Fruit fly (Drosophila melanogaster) whole organism, embryonic: ENCODE data around the gene Ank2.

Experiments used
- CG1024 ChIP-seq: fragments of 200-800 bp; sonication (Bioruptor generic); IDR thresholded peaks from 2 replicates; pipeline ENCODE4 v1.3.6; 2022; ENCODE audit warnings: missing biosample characterization, missing genetic modification characterization
- CG11695 ChIP-seq: fragments of 200-800 bp; sonication (Bioruptor generic); IDR thresholded peaks from 3 replicates; pipeline ENCODE4 v1.3.6; 2022; ENCODE audit warnings: missing biosample characterization, missing genetic modification characterization
- CG12104 ChIP-seq: fragments of 200-800 bp; sonication (Bioruptor generic); optimal IDR thresholded peaks from 3 replicates; lab custom pipeline; 2016; ENCODE audit warnings: missing biosample characterization, missing genetic modification characterization
- CG12769 ChIP-seq: fragments of 200-800 bp; sonication (Bioruptor generic); optimal IDR thresholded peaks from 2 replicates; lab custom pipeline; 2019; ENCODE audit warnings: missing biosample characterization, mild to moderate bottlenecking, missing genetic modification characterization, moderate library complexity
- CG13894 ChIP-seq: fragments of 200-800 bp; sonication (Bioruptor generic); optimal IDR thresholded peaks from 3 replicates; lab custom pipeline; 2018; ENCODE audit warnings: missing biosample characterization, mild to moderate bottlenecking, missing genetic modification characterization, moderate library complexity
- CG17612 ChIP-seq: fragments of 200-800 bp; sonication (Bioruptor generic); IDR thresholded peaks from 2 replicates; pipeline ENCODE4 v1.3.6; 2022; ENCODE audit warnings: missing biosample characterization, missing genetic modification characterization
- CG17829 ChIP-seq: fragments of 200-800 bp; optimal IDR thresholded peaks from 2 replicates; lab custom pipeline; 2019; ENCODE audit warnings: missing biosample characterization, mild to moderate bottlenecking, missing genetic modification characterization, moderate library complexity
- CG31388 ChIP-seq: fragments of 200-800 bp; sonication (Bioruptor generic); optimal IDR thresholded peaks from 2 replicates; lab custom pipeline; 2016; ENCODE audit warnings: missing biosample characterization, missing genetic modification characterization
- CG3163 ChIP-seq: fragments of 200-800 bp; sonication (Bioruptor generic); optimal IDR thresholded peaks from 3 replicates; lab custom pipeline; 2016; ENCODE audit warnings: missing biosample characterization, missing genetic modification characterization
- CG34224 ChIP-seq: fragments of 200-800 bp; sonication (Bioruptor generic); IDR thresholded peaks from 3 replicates; pipeline ENCODE4 v1.3.6; 2022; ENCODE audit warnings: missing biosample characterization, missing genetic modification characterization; ENCODE audit not compliant: partially characterized antibody
- CG34422 ChIP-seq: fragments of 200-800 bp; sonication (Bioruptor generic); IDR thresholded peaks from 3 replicates; pipeline ENCODE4 v1.3.6; 2022; ENCODE audit warnings: missing biosample characterization, missing genetic modification characterization
- CG7372 ChIP-seq: fragments of 200-800 bp; sonication (Bioruptor generic); IDR thresholded peaks from 2 replicates; pipeline ENCODE4 v1.3.6; 2022; ENCODE audit warnings: missing biosample characterization, missing genetic modification characterization
- CG7556 ChIP-seq: fragments of 200-800 bp; sonication (Bioruptor generic); optimal IDR thresholded peaks from 2 replicates; lab custom pipeline; 2017; ENCODE audit warnings: missing biosample characterization, mild to moderate bottlenecking, missing genetic modification characterization
- CG7839 ChIP-seq: fragments of 200-800 bp; sonication (Bioruptor generic); optimal IDR thresholded peaks from 3 replicates; lab custom pipeline; 2018; ENCODE audit warnings: missing biosample characterization, mild to moderate bottlenecking, missing genetic modification characterization, moderate library complexity
- CG7928 ChIP-seq: fragments of 200-800 bp; sonication (Bioruptor generic); optimal IDR thresholded peaks from 2 replicates; lab custom pipeline; 2017; ENCODE audit warnings: missing biosample characterization, mild to moderate bottlenecking, missing genetic modification characterization
- CG8290 ChIP-seq, 3 experiments: fragments of 200-800 bp; sonication (Bioruptor generic); optimal IDR thresholded peaks; 2 replicates each; lab custom pipeline; 2016 to 2019; ENCODE audit warnings: missing biosample characterization in 3 of 3, missing genetic modification characterization in 3 of 3, mild to moderate bottlenecking in 2 of 3, moderate library complexity in 1 of 3
- CG9817 ChIP-seq: fragments of 200-800 bp; sonication (Bioruptor generic); optimal IDR thresholded peaks from 2 replicates; lab custom pipeline; 2018; ENCODE audit warnings: missing biosample characterization, mild to moderate bottlenecking, missing genetic modification characterization, moderate library complexity
- D19A ChIP-seq: fragments of 200-800 bp; optimal IDR thresholded peaks from 3 replicates; lab custom pipeline; 2019; ENCODE audit warnings: missing biosample characterization, mild to moderate bottlenecking, missing genetic modification characterization, moderate library complexity
- H15 ChIP-seq: fragments of 200-800 bp; sonication (Bioruptor generic); IDR thresholded peaks from 3 replicates; pipeline ENCODE4 v1.3.6; 2022; ENCODE audit warnings: missing biosample characterization, missing genetic modification characterization
- Hr78 ChIP-seq, 2 experiments: fragments of 200-800 bp in 1 of 2; fragments of >200 bp in 1 of 2; sonication (Bioruptor generic) in 1 of 2; optimal IDR thresholded peaks; 2 replicates each; lab custom pipeline; 2017 to 2019; ENCODE audit warnings: missing biosample characterization in 2 of 2, missing genetic modification characterization in 2 of 2, mild to moderate bottlenecking in 1 of 2, moderate library complexity in 1 of 2
- Lhr ChIP-seq: fragments of 200-800 bp; sonication (Bioruptor generic); optimal IDR thresholded peaks from 3 replicates; lab custom pipeline; 2017; ENCODE audit warnings: mild to moderate bottlenecking, missing biosample characterization, missing genetic modification reagents, missing genetic modification characterization
- MBD-R2 ChIP-seq: fragments of 200-800 bp; sonication (Bioruptor generic); IDR thresholded peaks from 2 replicates; pipeline ENCODE4 v1.3.6; 2022; ENCODE audit warnings: missing biosample characterization, missing genetic modification characterization
- Trl ChIP-seq, 3 experiments: fragments of >200 bp in 2 of 3; fragments of 200-800 bp in 1 of 3; sonication (Bioruptor generic) in 1 of 3; optimal IDR thresholded peaks; 2 replicates in 1 of 3; 3 replicates in 2 of 3; lab custom pipeline; 2016 to 2017; ENCODE audit warnings: missing biosample characterization in 1 of 3, missing genetic modification characterization in 1 of 3
- abd-A ChIP-seq: fragments of 200-800 bp; sonication (Bioruptor generic); optimal IDR thresholded peaks from 3 replicates; lab custom pipeline; 2019; ENCODE audit warnings: missing biosample characterization, mild to moderate bottlenecking, missing genetic modification characterization, moderate library complexity
- amos ChIP-seq: fragments of 200-800 bp; sonication (Bioruptor generic); IDR thresholded peaks from 2 replicates; pipeline ENCODE4 v1.3.6; 2022; ENCODE audit warnings: missing biosample characterization, missing genetic modification characterization; ENCODE audit not compliant: partially characterized antibody
- chinmo ChIP-seq: fragments of 200-800 bp; sonication (Bioruptor generic); IDR thresholded peaks from 4 replicates; pipeline ENCODE4 v1.3.6; 2022; ENCODE audit warnings: missing biosample characterization, missing genetic modification characterization; ENCODE audit not compliant: partially characterized antibody
- dpn ChIP-seq, 2 experiments: fragments of 200-800 bp; sonication (Bioruptor generic); optimal IDR thresholded peaks; 3 replicates each; lab custom pipeline; 2016; ENCODE audit warnings: missing biosample characterization in 2 of 2, missing genetic modification characterization in 2 of 2
- dysf ChIP-seq: fragments of 200-800 bp; sonication (Bioruptor generic); IDR thresholded peaks from 3 replicates; pipeline ENCODE4 v1.3.6; 2022; ENCODE audit warnings: missing biosample characterization, missing genetic modification characterization
- grn ChIP-seq: fragments of 200-800 bp; sonication (Bioruptor generic); optimal IDR thresholded peaks from 3 replicates; lab custom pipeline; 2017; ENCODE audit warnings: missing biosample characterization, missing genetic modification characterization
- ken ChIP-seq: fragments of 200-800 bp; sonication (Bioruptor generic); IDR thresholded peaks from 3 replicates; pipeline ENCODE4 v1.3.6; 2022; ENCODE audit warnings: missing biosample characterization, missing genetic modification characterization
- kni ChIP-seq: fragments of 200-800 bp; sonication (Bioruptor generic); optimal IDR thresholded peaks from 3 replicates; lab custom pipeline; 2017; ENCODE audit warnings: mild to moderate bottlenecking, missing biosample characterization, missing genetic modification reagents, missing genetic modification characterization
- lilli ChIP-seq: fragments of 200-800 bp; sonication (Bioruptor generic); optimal IDR thresholded peaks from 3 replicates; lab custom pipeline; 2016; ENCODE audit warnings: missing biosample characterization, missing genetic modification characterization
- oc ChIP-seq: fragments of 200-800 bp; sonication (Bioruptor generic); optimal IDR thresholded peaks from 2 replicates; lab custom pipeline; 2018; ENCODE audit warnings: missing biosample characterization, mild to moderate bottlenecking, missing genetic modification characterization, moderate library complexity
- rib ChIP-seq: fragments of 200-800 bp; sonication (Bioruptor generic); IDR thresholded peaks from 2 replicates; pipeline ENCODE4 v1.3.6; 2022; ENCODE audit warnings: missing biosample characterization, missing genetic modification characterization
- sd ChIP-seq: fragments of 200-800 bp; sonication (Bioruptor generic); optimal IDR thresholded peaks from 3 replicates; lab custom pipeline; 2018; ENCODE audit warnings: missing biosample characterization, mild to moderate bottlenecking, missing genetic modification characterization, moderate library complexity
- sisA ChIP-seq: fragments of 200-800 bp; sonication (Bioruptor generic); IDR thresholded peaks from 2 replicates; pipeline ENCODE4 v1.3.6; 2022; ENCODE audit warnings: missing biosample characterization, missing genetic modification characterization
- slou ChIP-seq: fragments of 200-800 bp; sonication (Bioruptor generic); optimal IDR thresholded peaks from 3 replicates; lab custom pipeline; 2016; ENCODE audit warnings: missing biosample characterization, missing genetic modification characterization
- sqz ChIP-seq: fragments of 200-800 bp; sonication (Bioruptor generic); optimal IDR thresholded peaks from 3 replicates; lab custom pipeline; 2018; ENCODE audit warnings: missing biosample characterization, mild to moderate bottlenecking, missing genetic modification characterization
- sr ChIP-seq: fragments of 200-800 bp; sonication (Bioruptor generic); IDR thresholded peaks from 3 replicates; pipeline ENCODE4 v1.3.6; 2022; ENCODE audit warnings: missing biosample characterization, missing genetic modification characterization

Ank2 gene

dm6 chr3L:7754109-7754508 is 35.9 kb upstream of the Ank2 start, which contains the start of gene CG7409 (continued):
- TF ChIP-seq H15 (GFP tag; lab: Robert Waterston, UW) (0 out of 3 replicates have a peak, but pooled peaks have one; percentile 25), CG31388 (GFP tag; lab: Kevin White, UChicago) (no peak), CG34422 (no peak), dysf (GFP tag; lab: Robert Waterston, UW) (0 out of 3 replicates have a peak, but pooled peaks have one; percentile 10), Hr78 (GFP tag; optimal IDR thresholded peaks at IDR 0.05; lab: Kevin White, UChicago) (no peak)

dm6 chr3L:7747044-7747443 is 28.8 kb upstream of the Ank2 start, which contains the start of gene CG13685:
CG13685 (plus strand) TSS chr3L:7747344.
- TF ChIP-seq Trl (optimal IDR thresholded peaks at IDR 0.05; lab: Kevin White, UChicago) = peak; percentile 27 to 34
- no peak for TF ChIP-seq Trl (GFP tag; optimal IDR thresholded peaks at IDR 0.05; lab: Kevin White, UChicago)
- TF ChIP-seq lilli (GFP tag; lab: Kevin White, UChicago) = no peak
- peak; percentile 16; the same call in 1 of the 2 replicates for TF ChIP-seq CG7372 (GFP tag; lab: Robert Waterston, UW)

- TF ChIP-seq Trl (optimal IDR thresholded peaks at IDR 0.05; lab: Kevin White, UChicago) = peak in 1 of 2 experiments; percentile 20
- TF ChIP-seq Trl (GFP tag; optimal IDR thresholded peaks at IDR 0.05; lab: Kevin White, UChicago) = no peak
- TF ChIP-seq sd (tag; lab: Kevin White, UChicago) = peak; percentile 48
- peak; percentile 94; the same call in 3 of the 4 replicates for TF ChIP-seq chinmo (GFP tag; lab: Robert Waterston, UW)
- peak; percentile 69; the same call in 1 of the 3 replicates for TF ChIP-seq sr
- TF ChIP-seq CG1024 (GFP tag; lab: Robert Waterston, UW) = no peak
- no peak for TF ChIP-seq CG7839 (tag; lab: Kevin White, UChicago)
- TF ChIP-seq CG3163 (GFP tag; lab: Kevin White, UChicago) = peak; percentile 59
- peak; percentile 37 for TF ChIP-seq abd-A (tag; lab: Kevin White, UChicago)
- no peak for TF ChIP-seq CG7928 (GFP tag; lab: Kevin White, UChicago)
- TF ChIP-seq CG17829 (tag; lab: Kevin White, UChicago) = no peak
- TF ChIP-seq oc = peak; percentile 30
- TF ChIP-seq rib (GFP tag; lab: Robert Waterston, UW) = no peak
- peak; percentile 65 for TF ChIP-seq sqz (GFP tag; lab: Kevin White, UChicago)
- no peak for TF ChIP-seq ken (GFP tag; lab: Robert Waterston, UW)
- no peak for TF ChIP-seq D19A (tag; lab: Kevin White, UChicago)
- TF ChIP-seq Hr78 (GFP tag; optimal IDR thresholded peaks at IDR 0.05; lab: Kevin White, UChicago) = peak in 1 of 2 experiments; percentile 20
Measured at dm6 chr3L:7743741-7744140, 25.5 kb upstream of the Ank2 start.

dm6 chr3L:7742941-7743340 is 24.7 kb upstream of the Ank2 start, which contains the start of gene Snmp2:
Snmp2 (minus strand) TSS chr3L:7743041.
- TF ChIP-seq sqz (GFP tag; lab: Kevin White, UChicago) (peak; percentile 45), Trl (optimal IDR thresholded peaks at IDR 0.05; lab: Kevin White, UChicago) (peak in 1 of 2 experiments; percentile 1), Trl (GFP tag; optimal IDR thresholded peaks at IDR 0.05; lab: Kevin White, UChicago) (no peak), dpn (GFP tag; optimal IDR thresholded peaks at IDR 0.05; lab: Kevin White, UChicago) (no peak), CG7556 (GFP tag; lab: Kevin White, UChicago) (no peak), CG17612 (no peak), CG3163 (GFP tag; lab: Kevin White, UChicago) (peak; percentile 65), chinmo (GFP tag; lab: Robert Waterston, UW) (0 out of 4 replicates have a peak, but pooled peaks have one; percentile 6)
- TF ChIP-seq, all 482 proteins: peak for 4

- TF ChIP-seq amos (GFP tag; lab: Robert Waterston, UW) (no peak), grn (peak; percentile 84), CG34224 (GFP tag; lab: Robert Waterston, UW) (no peak), CG8290 (GFP tag; optimal IDR thresholded peaks at IDR 0.05; lab: Kevin White, UChicago) (peak; percentile 21), CG8290 (tag; optimal IDR thresholded peaks at IDR 0.05; lab: Kevin White, UChicago) (no peak), sqz (GFP tag; lab: Kevin White, UChicago) (peak; percentile 9), CG12104 (GFP tag; lab: Kevin White, UChicago) (no peak), sisA (GFP tag; lab: Robert Waterston, UW) (no peak), chinmo (GFP tag; lab: Robert Waterston, UW) (0 out of 4 replicates have a peak, but pooled peaks have one; percentile 54), Lhr (no peak), CG12769 (peak; percentile 64), CG9817 (no peak), kni (GFP tag; lab: Kevin White, UChicago) (peak; percentile 77), CG11695 (0 out of 3 replicates have a peak, but pooled peaks have one; percentile 13), slou (GFP tag; lab: Kevin White, UChicago) (no peak), oc (peak; percentile 76), abd-A (tag; lab: Kevin White, UChicago) (peak; percentile 4), MBD-R2 (GFP tag; lab: Robert Waterston, UW) (no peak), sd (tag; lab: Kevin White, UChicago) (peak; percentile 37), CG13894 (tag; lab: Kevin White, UChicago) (peak; percentile 84)
Measured at dm6 chr3L:7741953-7742352, 23.8 kb upstream of the Ank2 start.
